Worm (Caenorhabditis elegans): ENCODE measurements around the gene K05F6.12.

DNA sequence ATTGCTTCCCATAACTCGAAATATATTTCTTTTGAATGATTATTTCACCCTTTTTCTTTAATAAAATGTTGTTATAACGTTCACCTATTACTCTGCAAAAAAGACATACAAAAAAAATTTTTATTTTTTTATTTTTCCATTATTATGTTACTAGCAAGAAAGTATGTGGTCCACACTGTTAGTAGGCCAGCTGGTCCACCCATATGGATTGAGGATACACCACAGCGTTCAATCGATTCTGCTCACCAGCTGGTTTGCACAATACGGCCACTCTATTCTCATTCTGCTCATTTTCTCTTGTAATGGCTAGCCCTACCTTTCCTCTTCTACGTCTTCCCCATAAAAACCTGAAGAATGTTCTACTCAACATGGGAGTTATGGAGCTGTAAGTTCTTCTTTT lies 7.1 kb upstream of the K05F6.12 start, which contains the start of gene fbxb-44:
- TF ChIP-seq ceh-90 (tag; optimal IDR thresholded peaks at IDR 0.05) (no peak), fkh-8 (tag; optimal IDR thresholded peaks at IDR 0.05) (no peak), sox-4 (tag; optimal IDR thresholded peaks at IDR 0.05) (no peak), lsy-2 (tag; optimal IDR thresholded peaks at IDR 0.05) (no peak)
